Worm (Caenorhabditis elegans) whole organism, mixed stage, embryonic: ENCODE measurements around the gene Y116F11B.7.

ENCODE experiments used
- ceh-83 ChIP-seq: fragments of 200-800 bp; sonication (Bioruptor generic); optimal IDR thresholded peaks from 2 replicates; lab custom pipeline; 2018; ENCODE audit warnings: mild to moderate bottlenecking, missing genetic modification characterization, missing compliant biosample characterization
- unc-39 ChIP-seq: fragments of 150-350 bp; optimal IDR thresholded peaks from 2 replicates; lab custom pipeline; 2014; ENCODE audit warnings: missing biosample characterization, missing genetic modification characterization
- ztf-11 ChIP-seq: fragments of 150-350 bp; optimal IDR thresholded peaks from 2 replicates; lab custom pipeline; 2014; ENCODE audit warnings: missing biosample characterization, missing genetic modification characterization

- TF ChIP-seq unc-39 (tag; lab: Kevin White, UChicago): no peak
- TF ChIP-seq ztf-11: no peak
- TF ChIP-seq ceh-83 (GFP tag; lab: Kevin White, UChicago): no peak
Observed at ce11 chrV:19882916-19883315, 34.8 kb downstream of the Y116F11B.7 start, which contains the start of gene Y116F11B.13.
